Worm (Caenorhabditis elegans) whole organism, young adult: ENCODE results near the gene otpl-1.
A peak's percentile ranks its signal among the peaks of the same experiment; 100 is the strongest.

Experiments
- B0261.1 ChIP-seq: sonication (generic microtip); optimal IDR thresholded peaks from 2 replicates; lab custom pipeline; 2016; ENCODE audit warnings: mild to moderate bottlenecking, missing genetic modification characterization, moderate library complexity, missing compliant biosample characterization
- C06A6.2 ChIP-seq: fragments of 200-800 bp; sonication (Bioruptor generic); conservative IDR thresholded peaks from 2 replicates; pipeline ENCODE4 v1.3.6; 2022; ENCODE audit warnings: missing genetic modification characterization, missing compliant biosample characterization
- C17E4.6 ChIP-seq: fragments of 200-800 bp; sonication (Bioruptor generic); IDR thresholded peaks from 2 replicates; pipeline ENCODE4 v1.3.6; 2022; ENCODE audit warnings: missing genetic modification reagents, missing genetic modification characterization, missing compliant biosample characterization
- F23B12.7 ChIP-seq: sonication (generic microtip); optimal IDR thresholded peaks from 2 replicates; lab custom pipeline; 2017; ENCODE audit warnings: missing genetic modification characterization, mild to moderate bottlenecking, missing compliant biosample characterization, antibody characterized with exemption, moderate library complexity; ENCODE audit not compliant: insufficient read depth
- F33H1.4 ChIP-seq: fragments of 200-800 bp; sonication (Bioruptor generic); IDR thresholded peaks from 2 replicates; pipeline ENCODE4 v1.3.6; 2022; ENCODE audit warnings: missing genetic modification reagents, missing genetic modification characterization, missing compliant biosample characterization
- F49E8.2 ChIP-seq: sonication (generic microtip); optimal IDR thresholded peaks from 3 replicates; lab custom pipeline; 2017; ENCODE audit warnings: missing genetic modification characterization, mild to moderate bottlenecking, missing compliant biosample characterization, antibody characterized with exemption, moderate library complexity; ENCODE audit not compliant: insufficient read depth
- F52B5.7 ChIP-seq: sonication (generic microtip); optimal IDR thresholded peaks from 2 replicates; lab custom pipeline; 2016; ENCODE audit warnings: mild to moderate bottlenecking, missing genetic modification characterization, missing compliant biosample characterization
- F55B11.4 ChIP-seq: sonication (generic microtip); optimal IDR thresholded peaks from 2 replicates; lab custom pipeline; 2016; ENCODE audit warnings: missing compliant biosample characterization, missing genetic modification characterization, borderline replicate concordance; ENCODE audit not compliant: insufficient read depth
- T07F8.4 ChIP-seq: sonication (generic microtip); optimal IDR thresholded peaks from 2 replicates; lab custom pipeline; 2016; ENCODE audit warnings: mild to moderate bottlenecking, missing genetic modification characterization, moderate library complexity, missing compliant biosample characterization
- Y53F4B.3 ChIP-seq: fragments of 200-800 bp; sonication (Bioruptor generic); IDR thresholded peaks from 2 replicates; pipeline ENCODE4 v1.3.6; 2022; ENCODE audit warnings: missing genetic modification reagents, missing genetic modification characterization, missing compliant biosample characterization
- Y79H2A.3 ChIP-seq: fragments of 200-800 bp; sonication (Bioruptor generic); conservative IDR thresholded peaks from 2 replicates; pipeline ENCODE4 v1.3.6; 2022; ENCODE audit warnings: missing genetic modification reagents, missing genetic modification characterization, missing compliant biosample characterization
- Y95B8A.8 ChIP-seq: fragments of 200-800 bp; sonication (Bioruptor generic); IDR thresholded peaks from 2 replicates; pipeline ENCODE4 v1.3.6; 2022; ENCODE audit warnings: missing genetic modification reagents, missing genetic modification characterization, missing compliant biosample characterization
- akir-1 ChIP-seq: fragments of 200-800 bp; sonication (Bioruptor generic); optimal IDR thresholded peaks from 2 replicates; lab custom pipeline; 2018; ENCODE audit warnings: mild to moderate bottlenecking, missing genetic modification characterization, moderate library complexity, missing compliant biosample characterization
- ama-1 ChIP-seq, 3 experiments: fragments of 150-350 bp in 1 of 3; sonication (generic microtip) in 2 of 3; optimal IDR thresholded peaks; 2 replicates each; lab custom pipeline; 2014 to 2018; ENCODE audit warnings: missing biosample characterization in 2 of 3, missing genetic modification characterization in 2 of 3, missing genetic modification reagents in 2 of 3
- attf-3 ChIP-seq: fragments of 200-800 bp; sonication (Bioruptor generic); conservative IDR thresholded peaks from 2 replicates; pipeline ENCODE4 v1.3.6; 2022; ENCODE audit warnings: missing genetic modification reagents, missing genetic modification characterization, missing compliant biosample characterization
- attf-5 ChIP-seq: fragments of 200-800 bp; sonication (Bioruptor generic); optimal IDR thresholded peaks from 2 replicates; lab custom pipeline; 2018; ENCODE audit warnings: mild to moderate bottlenecking, missing genetic modification characterization, missing compliant biosample characterization
- attf-6 ChIP-seq: fragments of 200-800 bp; sonication (Bioruptor generic); IDR thresholded peaks from 2 replicates; pipeline ENCODE4 v1.3.6; 2022; ENCODE audit warnings: missing genetic modification reagents, missing genetic modification characterization, missing compliant biosample characterization
- cebp-1 ChIP-seq, 2 experiments: fragments of 200-800 bp in 1 of 2; sonication (Bioruptor generic) in 1 of 2; sonication (generic microtip) in 1 of 2; IDR thresholded peaks in 1 of 2; optimal IDR thresholded peaks in 1 of 2; 2 replicates each; pipeline versions ENCODE4 v1.3.6 to Lab custom; 2017 to 2022; ENCODE audit warnings: missing compliant biosample characterization in 2 of 2, missing genetic modification characterization in 2 of 2, mild to moderate bottlenecking in 1 of 2, missing genetic modification reagents in 1 of 2, moderate library complexity in 1 of 2
- ceh-100 ChIP-seq: fragments of 200-800 bp; sonication (Bioruptor generic); IDR thresholded peaks from 2 replicates; pipeline ENCODE4 v1.3.6; 2022; ENCODE audit warnings: missing genetic modification reagents, missing genetic modification characterization, missing compliant biosample characterization
- chd-7 ChIP-seq: sonication (generic microtip); optimal IDR thresholded peaks from 2 replicates; lab custom pipeline; 2016; ENCODE audit warnings: mild to moderate bottlenecking, missing genetic modification characterization, moderate library complexity, missing compliant biosample characterization
- die-1 ChIP-seq: sonication (generic microtip); optimal IDR thresholded peaks from 2 replicates; lab custom pipeline; 2016; ENCODE audit warnings: missing genotype, mild to moderate bottlenecking, missing genetic modification characterization, missing compliant biosample characterization
- dpff-1 ChIP-seq: sonication (generic microtip); optimal IDR thresholded peaks from 2 replicates; lab custom pipeline; 2017; ENCODE audit warnings: mild to moderate bottlenecking, missing genetic modification characterization, missing compliant biosample characterization
- efl-1 ChIP-seq: fragments of 150-350 bp; optimal IDR thresholded peaks from 2 replicates; lab custom pipeline; 2014; ENCODE audit warnings: missing biosample characterization, missing genetic modification reagents, missing genetic modification characterization
- egl-44 ChIP-seq: fragments of 200-800 bp; sonication (Bioruptor generic); IDR thresholded peaks from 2 replicates; pipeline ENCODE4 v1.3.6; 2022; ENCODE audit warnings: missing genetic modification reagents, missing genetic modification characterization, missing compliant biosample characterization
- ekl-4 ChIP-seq: fragments of 200-800 bp; sonication (Bioruptor generic); IDR thresholded peaks from 2 replicates; pipeline ENCODE4 v1.3.6; 2022; ENCODE audit warnings: missing genetic modification reagents, missing genetic modification characterization, missing compliant biosample characterization
- gei-17 ChIP-seq: fragments of 200-800 bp; sonication (Bioruptor generic); optimal IDR thresholded peaks from 2 replicates; lab custom pipeline; 2018; ENCODE audit warnings: mild to moderate bottlenecking, missing genetic modification characterization, missing compliant biosample characterization
- him-1 ChIP-seq: sonication (generic microtip); optimal IDR thresholded peaks from 2 replicates; lab custom pipeline; 2016; ENCODE audit warnings: missing genotype, missing genetic modification reagents, missing genetic modification characterization, missing compliant biosample characterization
- hlh-12 ChIP-seq: sonication (generic microtip); optimal IDR thresholded peaks from 2 replicates; lab custom pipeline; 2016; ENCODE audit warnings: missing genetic modification characterization, missing compliant biosample characterization
- hsf-1 ChIP-seq: fragments of 200-800 bp; sonication (Bioruptor generic); IDR thresholded peaks from 2 replicates; pipeline ENCODE4 v1.3.6; 2022; ENCODE audit warnings: missing genetic modification reagents, missing genetic modification characterization, missing compliant biosample characterization
- let-607 ChIP-seq, 2 experiments: fragments of 200-800 bp in 1 of 2; sonication (Bioruptor generic) in 1 of 2; sonication (generic microtip) in 1 of 2; optimal IDR thresholded peaks; 2 replicates each; lab custom pipeline; 2016 to 2018; ENCODE audit warnings: mild to moderate bottlenecking in 2 of 2, missing compliant biosample characterization in 2 of 2, missing genetic modification characterization in 2 of 2, moderate library complexity in 2 of 2, missing genotype in 1 of 2
- lin-35 ChIP-seq, 3 experiments: fragments of 150-350 bp in 2 of 3; sonication (generic microtip) in 1 of 3; optimal IDR thresholded peaks; 2 replicates each; lab custom pipeline; 2014 to 2018; ENCODE audit warnings: missing biosample characterization in 3 of 3, missing genetic modification characterization in 3 of 3, missing genetic modification reagents in 3 of 3
- lin-54 ChIP-seq: fragments of 200-800 bp; sonication (Bioruptor generic); optimal IDR thresholded peaks from 2 replicates; lab custom pipeline; 2018; ENCODE audit warnings: mild to moderate bottlenecking, missing genetic modification characterization, missing compliant biosample characterization
- madf-10 ChIP-seq: sonication (generic microtip); optimal IDR thresholded peaks from 2 replicates; lab custom pipeline; 2016; ENCODE audit warnings: mild to moderate bottlenecking, missing genetic modification characterization, missing compliant biosample characterization
- mcd-1 ChIP-seq: fragments of 200-800 bp; sonication (Bioruptor generic); IDR thresholded peaks from 2 replicates; pipeline ENCODE4 v1.3.6; 2022; ENCODE audit warnings: missing genetic modification reagents, missing genetic modification characterization, missing compliant biosample characterization
- mxl-1 ChIP-seq: sonication (generic microtip); optimal IDR thresholded peaks from 2 replicates; lab custom pipeline; 2016; ENCODE audit warnings: missing genetic modification characterization, missing compliant biosample characterization
- nfyb-1 ChIP-seq: fragments of 200-800 bp; sonication (Bioruptor generic); IDR thresholded peaks from 2 replicates; pipeline ENCODE4 v1.3.6; 2022; ENCODE audit warnings: missing genetic modification reagents, missing genetic modification characterization, missing compliant biosample characterization
- nhr-120 ChIP-seq: fragments of 200-800 bp; sonication (Bioruptor generic); IDR thresholded peaks from 2 replicates; pipeline ENCODE4 v1.3.6; 2022; ENCODE audit warnings: missing genetic modification characterization, missing compliant biosample characterization
- pbrm-1 ChIP-seq: fragments of 200-800 bp; sonication (Bioruptor generic); IDR thresholded peaks from 2 replicates; pipeline ENCODE4 v1.3.6; 2022; ENCODE audit warnings: missing genetic modification reagents, missing genetic modification characterization, missing compliant biosample characterization
- repo-1 ChIP-seq: sonication (generic microtip); optimal IDR thresholded peaks from 2 replicates; lab custom pipeline; 2017; ENCODE audit warnings: mild to moderate bottlenecking, missing genetic modification characterization, missing compliant biosample characterization
- sea-2 ChIP-seq: fragments of 200-800 bp; sonication (Bioruptor generic); IDR thresholded peaks from 2 replicates; pipeline ENCODE4 v1.3.6; 2022; ENCODE audit warnings: missing genetic modification characterization, missing compliant biosample characterization
- snpc-1.3 ChIP-seq: sonication (generic microtip); optimal IDR thresholded peaks from 2 replicates; lab custom pipeline; 2017; ENCODE audit warnings: missing genetic modification characterization, mild to moderate bottlenecking, missing compliant biosample characterization, antibody characterized with exemption, moderate library complexity, missing genotype, missing genetic modification reagents; ENCODE audit not compliant: insufficient read depth
- snpc-3.4 ChIP-seq: sonication (generic microtip); optimal IDR thresholded peaks from 2 replicates; lab custom pipeline; 2017; ENCODE audit warnings: missing genetic modification characterization, mild to moderate bottlenecking, missing compliant biosample characterization, antibody characterized with exemption, moderate library complexity, missing genotype, missing genetic modification reagents
- somi-1 ChIP-seq: fragments of 200-800 bp; sonication (Bioruptor generic); optimal IDR thresholded peaks from 2 replicates; lab custom pipeline; 2018; ENCODE audit warnings: mild to moderate bottlenecking, missing genetic modification characterization, missing compliant biosample characterization
- tbp1 ChIP-seq: fragments of 200-800 bp; sonication (Bioruptor generic); optimal IDR thresholded peaks from 2 replicates; lab custom pipeline; 2018; ENCODE audit warnings: mild to moderate bottlenecking, missing genetic modification characterization, missing compliant biosample characterization
- tlf-1 ChIP-seq: fragments of 200-800 bp; sonication (Bioruptor generic); optimal IDR thresholded peaks from 2 replicates; lab custom pipeline; 2018; ENCODE audit warnings: mild to moderate bottlenecking, missing genetic modification characterization, missing compliant biosample characterization
- unc-130 ChIP-seq: sonication (generic microtip); optimal IDR thresholded peaks from 2 replicates; lab custom pipeline; 2016; ENCODE audit warnings: missing genetic modification reagents, missing genetic modification characterization, missing compliant biosample characterization
- xnd-1 ChIP-seq: sonication (generic microtip); optimal IDR thresholded peaks from 2 replicates; lab custom pipeline; 2016; ENCODE audit warnings: missing genotype, missing genetic modification reagents, missing genetic modification characterization, missing compliant biosample characterization

The otpl-1 gene

ce11 chrIV:3613022-3613605 is 44.3 kb downstream of the otpl-1 start, which contains the start of gene ltah-1.2 (continued):
- TF ChIP-seq nfyb-1 (GFP tag; lab: Robert Waterston, UW): peak; percentile 53; the same call in 1 of the 2 replicates
- TF ChIP-seq tlf-1 (GFP tag; lab: Kevin White, UChicago): peak; percentile 36
- TF ChIP-seq attf-5 (GFP tag; lab: Kevin White, UChicago): no peak
- no peak for TF ChIP-seq unc-130 (GFP tag; lab: Kevin White, UChicago)
- no peak for TF ChIP-seq ekl-4 (GFP tag; lab: Robert Waterston, UW)
- TF ChIP-seq somi-1 (GFP tag; lab: Kevin White, UChicago): no peak
- TF ChIP-seq repo-1 (tag; lab: Kevin White, UChicago): no peak
- TF ChIP-seq Y53F4B.3: no peak
- TF ChIP-seq sea-2 (GFP tag; lab: Robert Waterston, UW): no peak
- TF ChIP-seq lin-54: peak; percentile 9
- TF ChIP-seq xnd-1: no peak
- TF ChIP-seq madf-10 (tag; lab: Kevin White, UChicago): peak; percentile 13
- TF ChIP-seq Y79H2A.3: no peak
- no peak for TF ChIP-seq C17E4.6 (GFP tag; lab: Robert Waterston, UW)
- no peak for TF ChIP-seq dpff-1 (tag; lab: Kevin White, UChicago)
- TF ChIP-seq Y95B8A.8 (GFP tag; lab: Robert Waterston, UW): no peak
- TF ChIP-seq F52B5.7 (tag; lab: Kevin White, UChicago): no peak
- TF ChIP-seq him-1 (tag; lab: Kevin White, UChicago): no peak
- TF ChIP-seq efl-1 (GFP tag; lab: Kevin White, UChicago): no peak
- no peak for TF ChIP-seq die-1 (tag; lab: Kevin White, UChicago)
- TF ChIP-seq nhr-120 (GFP tag; lab: Robert Waterston, UW): no peak
- no peak for TF ChIP-seq T07F8.4 (tag; lab: Kevin White, UChicago)
- no peak for TF ChIP-seq snpc-3.4 (tag; lab: Kevin White, UChicago)
- TF ChIP-seq let-607 (tag; optimal IDR thresholded peaks at IDR 0.05; lab: Kevin White, UChicago): peak; percentile 96 to 97
- TF ChIP-seq pbrm-1 (GFP tag; lab: Robert Waterston, UW): no peak
- TF ChIP-seq F49E8.2 (tag; lab: Kevin White, UChicago): no peak
- no peak for TF ChIP-seq ceh-100 (GFP tag; lab: Robert Waterston, UW)
- no peak for TF ChIP-seq cebp-1 (GFP tag; IDR thresholded peaks at IDR 0.05; lab: Robert Waterston, UW)
- peak; percentile 57 for TF ChIP-seq cebp-1 (tag; optimal IDR thresholded peaks at IDR 0.05; lab: Kevin White, UChicago)
- no peak for TF ChIP-seq mxl-1 (tag; lab: Kevin White, UChicago)
- TF ChIP-seq mcd-1 (GFP tag; lab: Robert Waterston, UW): peak; percentile 45; the same call in 1 of the 2 replicates
- TF ChIP-seq F33H1.4: no peak
- TF ChIP-seq akir-1: no peak
- TF ChIP-seq C06A6.2 (GFP tag; lab: Robert Waterston, UW): no peak
- TF ChIP-seq F23B12.7 (tag; lab: Kevin White, UChicago): no peak
- no peak for TF ChIP-seq chd-7
- no peak for TF ChIP-seq hlh-12
- TF ChIP-seq snpc-1.3: no peak
- TF ChIP-seq egl-44: no peak
- no peak for TF ChIP-seq B0261.1 (tag; lab: Kevin White, UChicago)
- no peak for TF ChIP-seq gei-17
- TF ChIP-seq F55B11.4 (tag; lab: Kevin White, UChicago): no peak
- no peak for TF ChIP-seq hsf-1 (GFP tag; lab: Robert Waterston, UW)
- no peak for TF ChIP-seq lin-35 (GFP tag; optimal IDR thresholded peaks at IDR 0.05; lab: Kevin White, UChicago)
- no peak for TF ChIP-seq attf-3 (GFP tag; lab: Robert Waterston, UW)
- no peak for TF ChIP-seq ama-1 (optimal IDR thresholded peaks at IDR 0.05; lab: Kevin White, UChicago)
- no peak for TF ChIP-seq ama-1 (GFP tag; optimal IDR thresholded peaks at IDR 0.05; lab: Kevin White, UChicago)
- no peak for TF ChIP-seq attf-6 (GFP tag; lab: Robert Waterston, UW)
- peak; percentile 5 for TF ChIP-seq tbp1
